Worm (Caenorhabditis elegans): ENCODE data around the gene F38E1.10.

DNA sequence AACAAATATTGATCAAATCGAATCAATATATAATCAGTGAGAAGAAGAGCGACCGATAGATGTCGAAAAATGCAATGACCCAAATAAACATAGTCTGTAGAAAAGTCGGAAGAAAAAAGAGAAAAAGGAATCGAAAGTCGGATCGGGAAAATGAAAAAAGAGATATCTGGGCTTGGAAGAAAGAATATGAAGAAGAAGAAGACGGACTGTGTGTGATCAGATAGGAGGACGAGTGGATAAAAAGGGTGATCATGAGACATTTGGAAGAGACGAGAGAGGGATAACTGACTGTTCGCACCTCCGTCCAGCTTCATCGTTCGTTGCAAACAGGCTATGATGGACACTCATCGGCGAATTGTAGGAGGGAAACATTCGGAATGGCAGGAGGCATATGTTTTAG, 34.3 kb upstream of the F38E1.10 start:
- TF ChIP-seq mec-3 (tag; optimal IDR thresholded peaks at IDR 0.05; ENCODE audit: borderline replicate concordance), result no peak
- TF ChIP-seq unc-42 (tag; optimal IDR thresholded peaks at IDR 0.05), result no peak
- TF ChIP-seq npax-4 (tag; optimal IDR thresholded peaks at IDR 0.05), result no peak
- no peak for TF ChIP-seq ceh-34 (tag; optimal IDR thresholded peaks at IDR 0.05)
- TF ChIP-seq pqm-1 (tag; optimal IDR thresholded peaks at IDR 0.05), result no peak
- TF ChIP-seq rnt-1 (tag; optimal IDR thresholded peaks at IDR 0.05), result no peak

Measured in whole organism, late embryonic.